Fruit fly (Drosophila melanogaster): ENCODE results near the gene RSG7.
A peak's percentile ranks its signal among the peaks of the same experiment; 100 is the strongest.

Gene RSG7

DNA sequence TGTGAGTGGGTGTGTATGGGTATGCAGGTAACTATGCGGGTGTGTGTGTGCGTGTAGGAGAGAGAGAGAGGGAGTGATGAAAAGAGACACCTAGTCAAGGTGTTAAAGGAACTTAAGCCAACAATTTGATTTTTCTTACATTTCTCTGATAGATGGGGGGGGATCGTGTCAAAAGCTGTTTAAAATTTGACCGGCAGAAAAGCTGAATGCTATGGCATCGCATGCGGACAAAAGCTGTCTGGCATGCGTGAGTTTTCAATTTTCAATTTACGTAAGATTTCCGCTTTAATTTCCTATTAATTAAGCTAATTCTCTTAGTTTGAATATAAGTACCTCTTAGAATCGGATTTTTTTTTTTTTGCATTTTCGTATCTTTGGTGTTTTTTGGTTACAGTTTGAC, 4.3 kb downstream of the RSG7 start:
- no peak for TF ChIP-seq noc (tag; optimal IDR thresholded peaks at IDR 0.05)

DNA sequence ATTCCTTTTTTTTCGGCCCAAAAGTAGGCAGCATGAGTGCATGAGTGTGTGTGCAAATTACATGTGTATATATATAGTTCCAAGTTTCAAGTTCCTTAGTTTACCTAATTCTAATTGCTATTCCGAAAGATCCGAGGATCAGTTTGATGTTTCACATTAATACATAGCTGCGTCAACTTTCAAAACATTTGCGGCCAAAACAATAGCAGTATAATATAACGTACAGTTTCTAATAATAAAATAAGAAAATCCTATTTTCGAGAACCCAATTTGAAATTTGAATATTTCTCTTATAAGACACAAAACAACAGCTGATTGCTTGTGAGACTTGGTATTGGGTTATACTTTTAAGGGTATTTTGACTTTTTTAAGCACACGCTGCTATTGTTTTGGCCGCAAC, 5.2 kb downstream of the RSG7 start:
- TF ChIP-seq noc (tag; optimal IDR thresholded peaks at IDR 0.05) = no peak

DNA sequence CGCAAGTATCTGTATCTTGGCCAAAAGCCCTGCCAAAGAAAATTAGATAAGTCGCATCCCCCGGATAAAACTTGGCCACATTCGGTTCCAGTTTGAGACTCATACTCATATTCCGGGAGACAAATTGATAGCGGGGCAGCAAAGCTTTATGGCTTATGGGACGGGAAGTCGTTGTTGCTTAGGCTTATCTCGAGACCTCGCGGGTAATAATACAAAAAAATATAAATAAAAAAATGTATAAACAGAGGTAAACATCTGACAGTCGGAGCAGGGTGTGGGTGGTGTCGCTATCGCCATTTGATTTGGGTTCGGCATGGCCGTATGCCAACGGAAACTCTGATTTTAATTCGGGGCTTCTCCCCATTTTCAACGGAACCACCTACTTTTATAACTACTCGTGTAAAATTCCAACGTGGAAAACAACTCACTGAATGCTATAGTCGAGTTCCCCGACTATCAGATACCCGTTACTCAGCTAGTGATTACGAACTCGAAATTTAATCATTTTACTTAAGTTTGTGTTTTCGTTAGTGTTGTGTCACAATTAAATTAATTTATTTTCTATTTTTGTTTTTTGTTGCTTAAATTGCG, 6.5 kb downstream of the RSG7 start:
- peak; percentile 32 for TF ChIP-seq noc (tag; optimal IDR thresholded peaks at IDR 0.05)

DNA sequence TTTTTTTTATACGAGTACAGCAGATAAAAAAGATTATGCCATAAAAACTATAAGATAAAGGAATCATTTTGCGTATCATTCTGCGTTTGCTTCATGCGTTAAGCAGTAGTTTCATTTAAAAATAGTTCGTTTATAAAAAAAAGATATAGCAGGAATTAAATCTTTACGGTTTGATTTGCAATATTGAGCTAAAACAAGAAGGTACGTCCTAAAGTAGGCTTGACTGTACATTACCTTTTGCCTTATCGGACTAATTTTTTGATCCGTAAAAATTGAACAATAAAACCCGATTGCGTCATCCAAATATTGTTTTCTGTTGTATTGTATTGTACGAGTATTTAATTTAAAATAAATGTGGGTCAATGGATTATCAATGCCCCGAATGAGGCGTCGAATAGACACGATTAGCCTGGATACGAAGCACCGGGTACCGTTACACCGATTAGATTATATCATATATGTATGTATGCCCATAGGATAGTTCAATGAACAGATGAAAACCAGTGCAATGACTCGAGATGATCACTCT, 7.4 kb downstream of the RSG7 start:
- no peak for TF ChIP-seq noc (tag; optimal IDR thresholded peaks at IDR 0.05)

DNA sequence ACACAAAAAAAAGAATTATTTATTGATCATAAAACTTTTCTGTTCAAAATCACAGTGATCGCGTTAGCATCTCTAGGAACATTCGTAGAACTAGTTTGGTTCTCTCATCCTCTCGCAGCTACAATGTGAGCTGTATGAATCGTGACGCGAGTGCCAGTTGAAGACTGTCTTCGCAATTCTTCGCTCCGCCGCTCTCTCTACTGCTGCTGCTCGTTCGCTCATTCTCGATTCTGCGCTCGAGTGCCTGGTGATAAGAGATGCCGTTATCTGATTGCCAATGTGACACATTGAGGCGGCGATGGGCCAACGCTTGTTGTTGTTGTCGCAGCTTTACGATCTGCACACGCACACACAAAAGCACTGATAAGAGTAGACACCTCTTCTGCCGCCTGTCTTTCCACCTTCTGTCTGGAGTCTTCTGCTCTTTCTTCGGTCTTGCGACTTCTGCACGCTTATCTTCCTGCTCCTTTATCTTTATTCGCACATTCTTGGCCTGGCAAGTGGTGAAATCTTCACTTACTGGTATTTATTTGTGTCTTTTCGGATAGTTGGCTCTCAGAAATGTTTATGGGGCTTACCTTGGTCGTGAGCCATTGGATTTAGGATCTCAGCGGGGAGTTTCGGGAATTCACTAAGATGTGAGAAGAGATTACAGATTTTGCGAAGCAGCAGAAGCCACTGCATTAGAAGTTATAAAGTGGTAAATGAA, 8.0 kb downstream of the RSG7 start:
- peak; percentile 80 for TF ChIP-seq noc (tag; optimal IDR thresholded peaks at IDR 0.05)

DNA sequence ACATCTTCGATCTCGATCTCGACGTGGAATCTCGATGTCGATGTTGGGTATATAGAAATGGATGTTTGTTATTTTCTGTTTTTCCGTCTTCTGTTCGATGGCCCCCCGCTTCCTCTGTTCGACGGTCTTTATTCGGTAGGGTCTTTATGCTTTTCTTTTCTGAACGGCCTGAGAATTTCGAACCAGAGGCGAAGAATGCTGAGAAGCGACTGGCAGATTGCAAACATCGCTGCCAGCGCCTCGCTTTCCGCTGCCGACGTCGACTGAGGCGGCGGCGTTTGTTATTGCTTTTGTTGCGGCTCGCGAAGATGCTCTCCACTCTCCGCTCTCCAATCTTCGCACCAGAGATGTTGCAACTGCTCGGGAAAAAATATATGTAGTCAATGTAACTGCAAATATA, 8.9 kb downstream of the RSG7 start, which contains the start of the genes CG13004 and CG46306:
TSS of gene CG13004 (minus strand) at position 217 of the 400 bp plus-strand sequence.
TSS of gene CG46306 (minus strand) at position 217 of the 400 bp plus-strand sequence.
- no peak for TF ChIP-seq noc (tag; optimal IDR thresholded peaks at IDR 0.05)

DNA sequence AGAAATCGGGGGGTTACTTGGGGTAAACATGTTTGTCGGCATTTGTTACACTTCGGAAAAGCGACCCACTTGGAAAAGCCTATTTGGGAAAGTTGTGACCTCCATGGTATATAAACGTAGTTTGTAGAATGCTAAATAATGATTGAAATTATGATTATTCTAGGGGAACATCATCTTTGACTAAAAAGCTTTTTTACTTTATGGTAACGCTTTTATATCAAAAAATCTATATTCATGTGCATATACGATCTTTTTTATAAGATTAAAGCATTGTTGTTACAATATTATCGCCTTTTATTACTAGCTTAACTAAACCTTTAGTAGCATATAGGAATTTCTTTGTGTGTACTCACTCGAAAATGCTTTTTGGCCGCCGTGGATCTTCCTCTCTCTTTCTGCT, 10.0 kb downstream of the RSG7 start:
- TF ChIP-seq noc (tag; optimal IDR thresholded peaks at IDR 0.05) = no peak

DNA sequence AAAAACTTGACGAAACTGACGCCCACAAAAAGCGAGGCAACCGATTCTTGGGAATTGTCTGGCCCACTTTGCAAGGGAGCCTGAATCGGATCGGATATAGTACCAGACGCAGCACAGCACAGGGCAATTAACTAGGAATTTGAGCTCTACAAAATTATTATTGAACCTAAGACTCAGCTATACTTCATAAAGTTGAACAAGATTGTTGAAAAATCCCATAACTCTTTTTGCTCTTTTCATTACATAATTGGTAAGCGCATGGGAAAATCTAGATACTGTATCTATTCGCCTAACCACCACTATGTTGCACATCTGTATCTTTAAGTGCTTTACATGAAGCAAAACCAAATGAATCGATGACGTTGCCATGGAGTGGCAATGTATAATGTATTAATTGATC, 11.1 kb downstream of the RSG7 start:
- no peak for TF ChIP-seq noc (tag; optimal IDR thresholded peaks at IDR 0.05)

DNA sequence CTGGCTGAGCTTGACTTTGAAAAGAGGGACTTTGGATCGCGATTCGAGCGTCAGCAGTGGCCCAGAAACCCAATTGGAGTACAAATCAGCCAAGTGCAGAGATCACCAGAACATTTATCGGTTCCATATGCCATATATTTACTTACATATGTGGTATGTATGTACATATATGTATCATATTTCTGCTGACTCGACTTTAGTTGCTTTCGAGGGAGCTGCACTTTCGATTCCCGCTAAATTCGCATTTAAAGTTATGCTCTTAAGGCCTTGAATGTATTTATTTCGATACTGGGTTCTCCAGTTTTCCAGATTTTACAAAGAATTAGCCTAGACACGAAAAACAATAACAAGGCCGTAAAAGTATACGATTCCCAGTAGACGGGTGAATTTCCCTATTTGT, 12.4 kb downstream of the RSG7 start:
- no peak for TF ChIP-seq noc (tag; optimal IDR thresholded peaks at IDR 0.05)

DNA sequence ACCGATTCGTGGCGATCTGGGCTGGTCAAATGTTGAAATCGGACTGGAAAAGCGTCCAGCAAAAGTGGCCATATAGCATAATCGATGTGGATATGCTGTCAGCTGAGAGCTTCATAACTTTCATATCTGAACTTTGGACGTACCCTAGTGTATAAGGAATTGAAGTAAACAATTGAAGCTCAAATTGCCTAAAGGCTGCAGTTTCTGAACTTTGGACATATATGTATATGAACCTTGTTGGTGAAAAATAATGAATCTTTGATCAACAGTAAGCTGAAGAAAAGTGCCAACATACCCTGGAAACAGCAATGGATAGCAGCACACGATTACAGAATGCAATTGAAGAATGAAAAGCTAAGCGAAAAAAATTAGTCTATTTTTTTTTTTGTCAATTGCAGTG, 14.2 kb downstream of the RSG7 start:
- TF ChIP-seq noc (tag; optimal IDR thresholded peaks at IDR 0.05) = no peak

DNA sequence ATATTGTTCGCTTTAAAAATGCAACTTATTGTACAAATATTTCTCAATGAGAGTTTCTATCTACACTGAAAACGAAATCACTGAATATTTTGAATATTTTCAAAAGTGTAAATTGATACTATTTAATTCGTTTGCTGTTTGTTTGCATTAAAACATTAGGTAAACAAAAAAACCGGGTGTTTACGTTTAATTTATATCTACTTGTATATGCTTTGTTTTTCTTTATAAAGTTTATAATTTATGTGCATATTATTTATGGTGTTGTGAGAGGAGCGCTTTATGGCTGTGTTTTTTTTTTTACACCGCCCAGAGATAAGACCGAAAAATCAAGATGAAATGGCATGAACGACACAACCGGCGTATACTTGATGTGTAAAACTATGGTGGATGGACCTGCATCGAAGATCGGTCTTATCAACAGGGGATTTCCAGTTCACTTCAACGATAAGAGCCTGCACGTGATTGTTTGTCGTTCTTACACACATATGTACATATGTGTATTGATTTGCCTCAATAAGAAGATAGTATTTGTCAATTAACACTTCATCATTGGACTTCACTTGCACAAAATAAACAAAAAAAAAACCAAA, 14.7 kb downstream of the RSG7 start:
- TF ChIP-seq noc (tag; optimal IDR thresholded peaks at IDR 0.05) = peak; percentile 43

DNA sequence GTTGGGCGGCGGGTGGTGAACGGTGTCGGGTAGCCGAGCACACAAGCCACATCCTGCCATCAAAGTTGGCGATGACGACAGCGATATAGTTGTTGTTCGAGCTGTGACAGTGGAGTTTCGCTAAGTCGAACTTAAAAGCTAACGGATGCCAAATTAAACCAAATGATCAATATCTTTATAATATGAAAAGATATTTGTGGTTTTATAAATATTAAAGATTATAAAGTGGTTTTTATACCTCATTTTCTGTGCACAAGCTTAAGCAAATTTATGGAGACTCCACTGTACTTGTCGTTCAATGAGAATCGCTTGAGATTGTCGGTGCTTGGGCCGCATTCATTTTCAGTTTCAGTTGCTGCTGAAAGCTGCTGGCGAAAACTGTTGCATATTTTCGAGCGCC, 22.2 kb downstream of the RSG7 start:
- TF ChIP-seq noc (tag; optimal IDR thresholded peaks at IDR 0.05) = peak; percentile 22

DNA sequence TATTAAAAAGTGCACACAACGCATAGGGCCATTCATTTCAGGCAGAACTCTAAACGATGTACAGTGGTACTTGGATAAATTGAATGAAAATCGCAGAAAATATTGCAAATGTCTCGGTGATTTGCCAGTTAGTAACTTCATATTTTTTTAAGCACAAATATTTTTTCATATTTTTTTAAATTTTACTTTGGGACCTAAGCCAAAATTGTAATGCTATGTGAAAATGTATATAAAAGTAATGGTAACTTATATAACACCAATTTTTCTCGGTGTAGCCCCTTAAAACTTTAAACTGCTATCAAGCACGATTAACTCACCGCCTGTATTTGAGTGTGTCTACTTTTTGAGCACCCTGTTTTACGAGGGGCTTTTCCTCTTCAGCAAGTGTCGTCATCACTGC, 23.0 kb downstream of the RSG7 start:
- no peak for TF ChIP-seq noc (tag; optimal IDR thresholded peaks at IDR 0.05)

DNA sequence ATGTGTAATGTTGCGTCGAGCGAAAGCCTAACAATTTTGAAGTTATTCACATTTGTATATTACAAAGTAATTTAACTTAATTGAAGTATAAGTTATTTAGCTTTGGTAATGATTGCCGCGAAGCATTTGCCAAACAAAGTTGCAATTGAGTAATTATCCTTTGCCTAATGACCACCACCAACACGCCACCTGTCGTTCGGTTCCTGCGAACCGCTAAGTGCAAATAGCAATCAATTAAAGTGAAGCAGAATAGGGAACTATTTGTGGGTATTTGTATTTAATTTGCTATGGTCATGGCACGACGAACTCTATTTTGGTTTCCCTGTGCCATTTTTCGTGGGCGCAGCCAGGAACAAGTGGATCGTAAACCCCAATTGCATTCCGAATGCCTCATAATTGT, 23.6 kb downstream of the RSG7 start:
- no peak for TF ChIP-seq noc (tag; optimal IDR thresholded peaks at IDR 0.05)

DNA sequence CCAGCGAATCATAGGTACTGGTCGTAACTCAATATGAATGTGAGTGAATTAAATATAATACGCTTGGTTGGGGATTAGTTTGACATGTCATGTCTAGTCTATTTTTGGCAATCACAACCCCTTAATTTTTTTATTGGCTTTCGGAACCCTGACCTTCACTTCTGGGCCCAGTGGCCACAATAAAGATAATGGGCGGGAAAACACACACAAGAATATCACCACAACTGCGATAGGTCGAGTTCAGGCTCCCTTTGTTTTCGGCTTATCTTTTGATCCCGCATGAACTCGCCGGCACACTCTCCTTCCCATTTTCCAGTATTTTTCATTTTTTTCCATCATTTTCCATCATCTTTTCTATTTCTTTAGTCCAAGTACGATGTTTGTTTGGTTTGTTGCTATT, 26.0 kb downstream of the RSG7 start:
- no peak for TF ChIP-seq noc (tag; optimal IDR thresholded peaks at IDR 0.05)

DNA sequence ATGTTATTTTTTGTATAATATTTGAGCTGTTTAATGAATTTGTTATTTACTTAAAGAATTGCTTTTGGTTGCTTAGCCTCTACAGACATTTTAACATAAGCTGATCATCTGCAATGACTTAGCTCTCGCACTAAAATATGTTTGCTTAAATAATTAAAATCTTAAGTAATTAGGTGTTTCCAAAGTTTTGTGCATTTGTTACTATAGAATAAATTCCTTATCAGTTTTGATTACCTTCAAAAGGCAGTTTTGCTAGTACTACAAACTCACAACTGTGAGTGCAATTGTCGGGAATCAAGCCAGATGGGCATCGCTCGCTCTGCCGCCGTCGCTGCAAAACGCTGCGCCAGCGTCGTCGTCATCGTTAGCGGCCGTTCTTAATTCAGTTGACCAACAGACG, 27.7 kb downstream of the RSG7 start:
- TF ChIP-seq noc (tag; optimal IDR thresholded peaks at IDR 0.05) = no peak

DNA sequence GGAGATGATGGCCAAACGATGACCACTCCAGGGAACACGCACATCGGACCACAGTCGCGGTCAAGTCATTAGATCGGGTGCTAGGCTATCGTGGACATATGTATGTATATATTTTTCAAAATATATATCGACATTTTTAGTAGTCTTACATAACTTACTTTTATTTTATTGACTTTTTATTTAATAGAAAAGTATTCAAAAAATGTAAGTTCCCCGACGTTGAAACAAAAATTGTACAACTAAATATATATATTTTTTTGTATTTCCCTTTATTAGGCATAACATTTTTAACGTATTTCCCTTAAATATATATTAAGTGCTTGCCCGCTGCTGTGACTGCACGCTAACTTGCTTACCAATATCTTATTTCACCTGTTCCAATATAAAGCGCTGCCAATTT, 29.1 kb downstream of the RSG7 start:
- no peak for TF ChIP-seq noc (tag; optimal IDR thresholded peaks at IDR 0.05)
